Fruit fly (Drosophila melanogaster) whole organism, prepupa: ENCODE results near the gene solo.

Source experiments
- Blimp-1 ChIP-seq: fragments of 200-800 bp; sonication (Bioruptor generic); optimal IDR thresholded peaks from 3 replicates; lab custom pipeline; 2017; ENCODE audit warnings: missing biosample characterization, missing genetic modification characterization, mild to moderate bottlenecking, moderate library complexity, missing genetic modification reagents
- CG10631 ChIP-seq: fragments of 200-800 bp; sonication (Bioruptor generic); optimal IDR thresholded peaks from 2 replicates; lab custom pipeline; 2016; ENCODE audit warnings: missing biosample characterization, missing genetic modification characterization
- CG10669 ChIP-seq: fragments of 200-800 bp; sonication (Bioruptor generic); optimal IDR thresholded peaks from 3 replicates; lab custom pipeline; 2018; ENCODE audit warnings: missing biosample characterization, mild to moderate bottlenecking, missing genetic modification characterization, moderate library complexity
- CG11294 ChIP-seq: fragments of 200-800 bp; sonication (Bioruptor generic); IDR thresholded peaks from 2 replicates; pipeline ENCODE4 v1.3.6; 2022; ENCODE audit warnings: missing biosample characterization, missing genetic modification characterization
- CG15336 ChIP-seq: fragments of 200-800 bp; sonication (Bioruptor generic); IDR thresholded peaks from 2 replicates; pipeline ENCODE4 v1.3.6; 2022; ENCODE audit warnings: missing biosample characterization, missing genetic modification characterization
- CG3032 ChIP-seq: fragments of 200-800 bp; optimal IDR thresholded peaks from 2 replicates; lab custom pipeline; 2019; ENCODE audit warnings: missing biosample characterization, mild to moderate bottlenecking, missing genetic modification characterization, moderate library complexity
- CG31627 ChIP-seq: fragments of 200-800 bp; sonication (Bioruptor generic); optimal IDR thresholded peaks from 3 replicates; lab custom pipeline; 2016; ENCODE audit warnings: missing biosample characterization, missing genetic modification characterization
- CG32006 ChIP-seq: fragments of 200-800 bp; sonication (Bioruptor generic); optimal IDR thresholded peaks from 3 replicates; lab custom pipeline; 2017; ENCODE audit warnings: missing biosample characterization, mild to moderate bottlenecking, missing genetic modification characterization
- CG3919 ChIP-seq: fragments of 200-800 bp; sonication (Bioruptor generic); optimal IDR thresholded peaks from 3 replicates; lab custom pipeline; 2016; ENCODE audit warnings: missing biosample characterization, missing genetic modification characterization
- CG4318 ChIP-seq: fragments of 200-800 bp; sonication (Bioruptor generic); optimal IDR thresholded peaks from 3 replicates; lab custom pipeline; 2017; ENCODE audit warnings: missing biosample characterization, mild to moderate bottlenecking, missing genetic modification characterization
- CG6163 ChIP-seq: fragments of 200-800 bp; sonication (Bioruptor generic); IDR thresholded peaks from 3 replicates; pipeline ENCODE4 v1.3.6; 2022; ENCODE audit warnings: missing biosample characterization, missing genetic modification characterization
- CG6276 ChIP-seq: fragments of 200-800 bp; sonication (Bioruptor generic); optimal IDR thresholded peaks from 2 replicates; lab custom pipeline; 2017; ENCODE audit warnings: missing biosample characterization, mild to moderate bottlenecking, missing genetic modification characterization
- CG6792 ChIP-seq: fragments of 200-800 bp; sonication (Bioruptor generic); optimal IDR thresholded peaks from 3 replicates; lab custom pipeline; 2016; ENCODE audit warnings: missing biosample characterization, missing genetic modification characterization
- CG6808 ChIP-seq: fragments of 200-800 bp; sonication (Bioruptor generic); optimal IDR thresholded peaks from 3 replicates; lab custom pipeline; 2017; ENCODE audit warnings: missing biosample characterization, missing genetic modification characterization, mild to moderate bottlenecking, moderate library complexity, missing genetic modification reagents
- CG6854 ChIP-seq: fragments of 200-800 bp; sonication (Bioruptor generic); optimal IDR thresholded peaks from 2 replicates; lab custom pipeline; 2017; ENCODE audit warnings: missing biosample characterization, mild to moderate bottlenecking, missing genetic modification characterization
- CG8119 ChIP-seq: fragments of 200-800 bp; sonication (Bioruptor generic); IDR thresholded peaks from 3 replicates; pipeline ENCODE4 v1.3.6; 2022; ENCODE audit warnings: missing biosample characterization, missing genetic modification characterization
- CG8319 ChIP-seq: fragments of 200-800 bp; sonication (Bioruptor generic); optimal IDR thresholded peaks from 3 replicates; lab custom pipeline; 2016; ENCODE audit warnings: missing biosample characterization, missing genetic modification characterization
- CG9139 ChIP-seq: fragments of 200-800 bp; sonication (Bioruptor generic); optimal IDR thresholded peaks from 3 replicates; lab custom pipeline; 2017; ENCODE audit warnings: missing biosample characterization, mild to moderate bottlenecking, missing genetic modification characterization
- Eip75B ChIP-seq: fragments of 200-800 bp; sonication (Bioruptor generic); optimal IDR thresholded peaks from 3 replicates; lab custom pipeline; 2016; ENCODE audit warnings: missing biosample characterization, missing genetic modification characterization
- Eip78C ChIP-seq: fragments of 200-800 bp; sonication (Bioruptor generic); peaks from one replicate; lab custom pipeline; 2016; ENCODE audit warnings: missing biosample characterization, missing genetic modification characterization
- Eip93F ChIP-seq: fragments of 200-800 bp; sonication (Bioruptor generic); optimal IDR thresholded peaks from 2 replicates; lab custom pipeline; 2016; ENCODE audit warnings: missing biosample characterization, mild to moderate bottlenecking, missing genetic modification characterization
- Ets21C ChIP-seq: fragments of 200-800 bp; sonication (Bioruptor generic); optimal IDR thresholded peaks from 3 replicates; lab custom pipeline; 2016; ENCODE audit warnings: missing biosample characterization, missing genetic modification characterization
- Ets96B ChIP-seq: fragments of 200-800 bp; optimal IDR thresholded peaks from 2 replicates; lab custom pipeline; 2019; ENCODE audit warnings: missing biosample characterization, mild to moderate bottlenecking, missing genetic modification characterization, moderate library complexity
- Hr38 ChIP-seq: sonication (Bioruptor generic); optimal IDR thresholded peaks from 2 replicates; lab custom pipeline; 2016; ENCODE audit warnings: missing biosample characterization, missing genetic modification characterization
- Hr39 ChIP-seq: fragments of 200-800 bp; sonication (Bioruptor generic); optimal IDR thresholded peaks from 2 replicates; lab custom pipeline; 2016; ENCODE audit warnings: missing biosample characterization, missing genetic modification characterization
- Hr4 ChIP-seq: fragments of 200-800 bp; sonication (Bioruptor generic); optimal IDR thresholded peaks from 3 replicates; lab custom pipeline; 2016; ENCODE audit warnings: missing biosample characterization, missing genetic modification characterization
- Lpt ChIP-seq: fragments of 200-800 bp; sonication (Bioruptor generic); optimal IDR thresholded peaks from 3 replicates; lab custom pipeline; 2016; ENCODE audit warnings: missing biosample characterization, missing genetic modification characterization
- Met ChIP-seq: fragments of 200-800 bp; sonication (Bioruptor generic); optimal IDR thresholded peaks from 3 replicates; lab custom pipeline; 2016; ENCODE audit warnings: missing biosample characterization, missing genetic modification characterization
- OdsH ChIP-seq: fragments of 200-800 bp; sonication (Bioruptor generic); optimal IDR thresholded peaks from 3 replicates; lab custom pipeline; 2016; ENCODE audit warnings: missing biosample characterization, missing genetic modification characterization
- Smox ChIP-seq: fragments of 200-800 bp; sonication (Bioruptor generic); optimal IDR thresholded peaks from 3 replicates; lab custom pipeline; 2016; ENCODE audit warnings: missing biosample characterization, missing genetic modification characterization
- Sox102F ChIP-seq: fragments of 200-800 bp; sonication (Bioruptor generic); optimal IDR thresholded peaks from 2 replicates; lab custom pipeline; 2016; ENCODE audit warnings: missing biosample characterization, mild to moderate bottlenecking, missing genetic modification characterization
- Sox14 ChIP-seq: fragments of 200-800 bp; sonication (Bioruptor generic); optimal IDR thresholded peaks from 3 replicates; lab custom pipeline; 2016; ENCODE audit warnings: missing biosample characterization, missing genetic modification characterization
- Sox15 ChIP-seq: fragments of 200-800 bp; sonication (Bioruptor generic); optimal IDR thresholded peaks from 3 replicates; lab custom pipeline; 2016; ENCODE audit warnings: missing biosample characterization, missing genetic modification characterization
- achi ChIP-seq: fragments of 200-800 bp; sonication (Bioruptor generic); optimal IDR thresholded peaks from 3 replicates; lab custom pipeline; 2016; ENCODE audit warnings: missing biosample characterization, missing genetic modification characterization
- acj6 ChIP-seq: fragments of 200-800 bp; sonication (Bioruptor generic); optimal IDR thresholded peaks from 3 replicates; lab custom pipeline; 2016; ENCODE audit warnings: missing biosample characterization, missing genetic modification characterization
- cyc ChIP-seq: fragments of 200-800 bp; sonication (Bioruptor generic); optimal IDR thresholded peaks from 3 replicates; lab custom pipeline; 2016; ENCODE audit warnings: missing biosample characterization, missing genetic modification characterization
- dac ChIP-seq: fragments of 200-800 bp; sonication (Bioruptor generic); optimal IDR thresholded peaks from 2 replicates; lab custom pipeline; 2017; ENCODE audit warnings: missing biosample characterization, mild to moderate bottlenecking, missing genetic modification characterization
- dsx ChIP-seq: fragments of 200-800 bp; optimal IDR thresholded peaks from 3 replicates; lab custom pipeline; 2019; ENCODE audit warnings: missing biosample characterization, mild to moderate bottlenecking, missing genetic modification characterization, moderate library complexity; ENCODE audit not compliant: poor library complexity, severe bottlenecking
- eg ChIP-seq: fragments of 200-800 bp; sonication (Bioruptor generic); IDR thresholded peaks from 3 replicates; pipeline ENCODE4 v1.3.6; 2022; ENCODE audit warnings: missing biosample characterization, missing genetic modification characterization
- esn ChIP-seq: fragments of 200-800 bp; sonication (Bioruptor generic); optimal IDR thresholded peaks from 2 replicates; lab custom pipeline; 2016; ENCODE audit warnings: missing biosample characterization, mild to moderate bottlenecking, missing genetic modification characterization, moderate library complexity
- fd59A ChIP-seq: fragments of 200-800 bp; sonication (Bioruptor generic); optimal IDR thresholded peaks from 2 replicates; lab custom pipeline; 2017; ENCODE audit warnings: missing biosample characterization, mild to moderate bottlenecking, missing genetic modification characterization, missing genetic modification reagents
- fd85E ChIP-seq: fragments of 200-800 bp; sonication (Bioruptor generic); optimal IDR thresholded peaks from 3 replicates; lab custom pipeline; 2016; ENCODE audit warnings: missing biosample characterization, missing genetic modification characterization
- fkh ChIP-seq: fragments of 200-800 bp; sonication (Bioruptor generic); optimal IDR thresholded peaks from 3 replicates; lab custom pipeline; 2017; ENCODE audit warnings: missing biosample characterization, mild to moderate bottlenecking, missing genetic modification characterization, moderate library complexity
- lz ChIP-seq: fragments of 200-800 bp; sonication (Bioruptor generic); optimal IDR thresholded peaks from 3 replicates; lab custom pipeline; 2016; ENCODE audit warnings: missing biosample characterization, missing genetic modification characterization
- net ChIP-seq: fragments of 200-800 bp; sonication (Bioruptor generic); optimal IDR thresholded peaks from 3 replicates; lab custom pipeline; 2016; ENCODE audit warnings: missing biosample characterization, missing genetic modification characterization
- pdm3 ChIP-seq: fragments of 200-800 bp; sonication (Bioruptor generic); optimal IDR thresholded peaks from 3 replicates; lab custom pipeline; 2016; ENCODE audit warnings: missing biosample characterization, missing genetic modification characterization
- salr ChIP-seq, 2 experiments: fragments of 200-800 bp; sonication (Bioruptor generic); optimal IDR thresholded peaks; 3 replicates each; lab custom pipeline; 2016 to 2018; ENCODE audit warnings: missing biosample characterization in 2 of 2, missing genetic modification characterization in 2 of 2, mild to moderate bottlenecking in 1 of 2
- spab ChIP-seq: fragments of 200-800 bp; sonication (Bioruptor generic); optimal IDR thresholded peaks from 2 replicates; lab custom pipeline; 2017; ENCODE audit warnings: missing biosample characterization, mild to moderate bottlenecking, missing genetic modification characterization, missing genetic modification reagents
- ss ChIP-seq, 2 experiments: fragments of 200-800 bp; sonication (Bioruptor generic); optimal IDR thresholded peaks; 2 replicates in 1 of 2; 3 replicates in 1 of 2; lab custom pipeline; 2017 to 2018; ENCODE audit warnings: mild to moderate bottlenecking in 2 of 2, missing biosample characterization in 2 of 2, missing genetic modification characterization in 2 of 2, moderate library complexity in 1 of 2
- svp ChIP-seq: fragments of 200-800 bp; sonication (Bioruptor generic); peaks from one replicate; lab custom pipeline; 2016; ENCODE audit warnings: missing biosample characterization, missing genetic modification characterization
- topi ChIP-seq: fragments of 200-800 bp; sonication (Bioruptor generic); optimal IDR thresholded peaks from 3 replicates; lab custom pipeline; 2016; ENCODE audit warnings: missing biosample characterization, missing genetic modification characterization
- vri ChIP-seq: fragments of 200-800 bp; sonication (Bioruptor generic); optimal IDR thresholded peaks from 3 replicates; lab custom pipeline; 2016; ENCODE audit warnings: missing biosample characterization, mild to moderate bottlenecking, missing genetic modification characterization

solo gene

DNA sequence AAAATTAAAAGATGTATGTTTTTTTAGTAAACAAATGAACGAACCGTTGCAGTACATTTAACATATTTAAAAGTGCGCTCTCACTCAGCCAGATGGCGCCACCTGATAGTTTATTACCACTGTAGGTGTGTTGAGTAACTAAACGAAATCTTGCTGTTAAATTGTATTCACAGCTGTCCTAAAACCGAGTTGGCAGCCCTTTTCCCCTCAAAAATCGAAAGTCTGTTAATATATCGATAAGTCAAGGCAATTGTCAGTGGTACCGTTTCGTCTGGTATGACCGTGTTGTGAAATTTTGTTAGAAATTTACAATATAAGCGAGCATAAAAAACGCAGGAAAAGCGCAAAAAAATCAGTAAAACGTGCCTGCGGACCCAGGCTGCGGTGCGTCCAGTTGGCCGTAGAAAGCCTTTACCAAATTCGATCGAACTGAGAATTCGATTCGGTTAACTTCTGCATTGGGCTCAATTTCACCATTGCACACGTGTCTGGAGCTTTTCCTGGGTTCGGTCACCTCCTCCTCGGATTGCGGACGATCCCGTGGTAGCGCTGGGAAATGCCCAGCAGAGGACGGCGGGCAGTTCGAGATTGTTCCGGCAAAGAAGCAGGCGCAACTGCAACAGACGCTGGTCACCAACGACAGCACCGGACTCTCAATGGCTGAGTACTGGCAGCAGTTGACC, 51.9 kb downstream of the solo start, which contains the start of gene stc:
TSS of gene stc (plus strand) at position 247 of the 683 bp plus-strand sequence.
- no peak for TF ChIP-seq CG6276 (GFP tag; lab: Kevin White, UChicago)
- no peak for TF ChIP-seq OdsH (GFP tag; lab: Kevin White, UChicago)
- no peak for TF ChIP-seq Sox15 (GFP tag; lab: Kevin White, UChicago)
- no peak for TF ChIP-seq fd85E
- no peak for TF ChIP-seq eg (GFP tag; lab: Robert Waterston, UW)
- TF ChIP-seq Blimp-1: peak; percentile 60
- TF ChIP-seq achi (GFP tag; lab: Kevin White, UChicago): no peak
- TF ChIP-seq Smox (GFP tag; lab: Kevin White, UChicago): peak; percentile 6
- TF ChIP-seq spab (GFP tag; lab: Kevin White, UChicago): no peak
- no peak for TF ChIP-seq Eip93F (GFP tag; lab: Kevin White, UChicago)
- no peak for TF ChIP-seq acj6 (GFP tag; lab: Kevin White, UChicago)
- TF ChIP-seq CG6808 (GFP tag; lab: Kevin White, UChicago): no peak
- TF ChIP-seq Sox102F (GFP tag; lab: Kevin White, UChicago): peak; percentile 23
- TF ChIP-seq CG8119 (GFP tag; lab: Robert Waterston, UW): no peak
- no peak for TF ChIP-seq Ets96B (tag; lab: Kevin White, UChicago)
- no peak for TF ChIP-seq CG10631
- TF ChIP-seq pdm3: peak; percentile 36
- no peak for TF ChIP-seq CG15336 (GFP tag; lab: Robert Waterston, UW)
- TF ChIP-seq CG6854: no peak
- no peak for TF ChIP-seq CG10669 (GFP tag; lab: Kevin White, UChicago)
- TF ChIP-seq dsx (GFP tag; lab: Kevin White, UChicago): peak; percentile 82
- TF ChIP-seq Hr38 (GFP tag; lab: Kevin White, UChicago): no peak
- peak; percentile 26 for TF ChIP-seq svp
- no peak for TF ChIP-seq vri (GFP tag; lab: Kevin White, UChicago)
- TF ChIP-seq CG8319 (GFP tag; lab: Kevin White, UChicago): no peak
- peak; percentile 12 for TF ChIP-seq lz (GFP tag; lab: Kevin White, UChicago)
- no peak for TF ChIP-seq CG11294
- TF ChIP-seq dac (GFP tag; lab: Kevin White, UChicago): no peak
- TF ChIP-seq Ets21C: peak; percentile 21
- TF ChIP-seq CG3032 (tag; lab: Kevin White, UChicago): no peak
- no peak for TF ChIP-seq salr (GFP tag; optimal IDR thresholded peaks at IDR 0.05; lab: Kevin White, UChicago)
- TF ChIP-seq CG31627 (GFP tag; lab: Kevin White, UChicago): peak; percentile 18
- TF ChIP-seq CG4318 (GFP tag; lab: Kevin White, UChicago): no peak
- TF ChIP-seq CG6792 (GFP tag; lab: Kevin White, UChicago): no peak
- TF ChIP-seq CG6163 (GFP tag; lab: Robert Waterston, UW): no peak
- TF ChIP-seq Eip78C (GFP tag; lab: Kevin White, UChicago): peak; percentile 80
- TF ChIP-seq Lpt (GFP tag; lab: Kevin White, UChicago): no peak
- peak; percentile 13 for TF ChIP-seq Hr4 (GFP tag; lab: Kevin White, UChicago)
- TF ChIP-seq cyc (GFP tag; lab: Kevin White, UChicago): peak; percentile 26
- TF ChIP-seq Sox14 (GFP tag; lab: Kevin White, UChicago): no peak
- peak; percentile 20 for TF ChIP-seq Met (GFP tag; lab: Kevin White, UChicago)
- no peak for TF ChIP-seq ss (GFP tag; optimal IDR thresholded peaks at IDR 0.05; lab: Kevin White, UChicago)
- no peak for TF ChIP-seq CG32006 (GFP tag; lab: Kevin White, UChicago)
- TF ChIP-seq esn (GFP tag; lab: Kevin White, UChicago): no peak
- peak; percentile 8 for TF ChIP-seq topi (GFP tag; lab: Kevin White, UChicago)
- TF ChIP-seq fkh (GFP tag; lab: Kevin White, UChicago): no peak
- TF ChIP-seq CG3919 (GFP tag; lab: Kevin White, UChicago): peak; percentile 5
- no peak for TF ChIP-seq net
- peak; percentile 51 for TF ChIP-seq Hr39 (GFP tag; lab: Kevin White, UChicago)
- no peak for TF ChIP-seq fd59A (GFP tag; lab: Kevin White, UChicago)
- TF ChIP-seq CG9139 (GFP tag; lab: Kevin White, UChicago): no peak
- peak; percentile 30 for TF ChIP-seq Eip75B (GFP tag; lab: Kevin White, UChicago)
